Worm (Caenorhabditis elegans): ENCODE measurements around the gene sart-3.
A peak's percentile ranks its signal among the peaks of the same experiment; 100 is the strongest.

The sart-3 gene

ce11 chrIV:11332751-11333150, at the start of gene sart-3:
TSS of gene sart-3 (minus strand) at chrIV:11332969.
- TF ChIP-seq W03F9.2 (tag; optimal IDR thresholded peaks at IDR 0.05) = no peak
- TF ChIP-seq dao-5 (tag; optimal IDR thresholded peaks at IDR 0.05) = no peak
- no peak for TF ChIP-seq him-1 (tag; optimal IDR thresholded peaks at IDR 0.05)

- TF ChIP-seq dao-5 (tag; optimal IDR thresholded peaks at IDR 0.05) = no peak
- no peak for TF ChIP-seq him-1 (tag; optimal IDR thresholded peaks at IDR 0.05)
Measured at ce11 chrIV:11379254-11379653, 46.5 kb upstream of the sart-3 start, which contains the start of gene fbxb-76. TSS of gene fbxb-76 (minus strand) at chrIV:11379354.

- TF ChIP-seq him-1 (tag; optimal IDR thresholded peaks at IDR 0.05) = no peak
- TF ChIP-seq W03F9.2 (tag; optimal IDR thresholded peaks at IDR 0.05) = no peak
- no peak for TF ChIP-seq dao-5 (tag; optimal IDR thresholded peaks at IDR 0.05)
Measured at ce11 chrIV:11377439-11377838, 44.7 kb upstream of the sart-3 start.

ce11 chrIV:11375713-11376112, 42.9 kb upstream of the sart-3 start:
- no peak for TF ChIP-seq dao-5 (tag; optimal IDR thresholded peaks at IDR 0.05)
- TF ChIP-seq W03F9.2 (tag; optimal IDR thresholded peaks at IDR 0.05) = no peak
- TF ChIP-seq him-1 (tag; optimal IDR thresholded peaks at IDR 0.05) = no peak

ce11 chrIV:11372366-11372997, 39.7 kb upstream of the sart-3 start, which contains the start of gene cbd-1:
TSS of gene cbd-1 (plus strand) at chrIV:11372991.
- TF ChIP-seq him-1 (tag; optimal IDR thresholded peaks at IDR 0.05) (no peak), W03F9.2 (tag; optimal IDR thresholded peaks at IDR 0.05) (no peak), dao-5 (tag; optimal IDR thresholded peaks at IDR 0.05) (no peak)

ce11 chrIV:11371645-11372044, 38.9 kb upstream of the sart-3 start, which contains the start of gene sec-31:
TSS of gene sec-31 (minus strand) at chrIV:11371792.
- no peak for TF ChIP-seq him-1 (tag; optimal IDR thresholded peaks at IDR 0.05)
- no peak for TF ChIP-seq W03F9.2 (tag; optimal IDR thresholded peaks at IDR 0.05)
- no peak for TF ChIP-seq dao-5 (tag; optimal IDR thresholded peaks at IDR 0.05)

- TF ChIP-seq him-1 (tag; optimal IDR thresholded peaks at IDR 0.05) = no peak
- no peak for TF ChIP-seq W03F9.2 (tag; optimal IDR thresholded peaks at IDR 0.05)
- TF ChIP-seq dao-5 (tag; optimal IDR thresholded peaks at IDR 0.05) = no peak
Measured at ce11 chrIV:11363806-11364562, 31.2 kb upstream of the sart-3 start.

ce11 chrIV:11361409-11361808, 28.6 kb upstream of the sart-3 start, which contains the start of gene T01G1.4:
TSS of gene T01G1.4 (minus strand) at chrIV:11361509.
- no peak for TF ChIP-seq W03F9.2 (tag; optimal IDR thresholded peaks at IDR 0.05)
- no peak for TF ChIP-seq dao-5 (tag; optimal IDR thresholded peaks at IDR 0.05)
- TF ChIP-seq him-1 (tag; optimal IDR thresholded peaks at IDR 0.05) = no peak

- TF ChIP-seq dao-5 (tag; optimal IDR thresholded peaks at IDR 0.05) = no peak
- TF ChIP-seq W03F9.2 (tag; optimal IDR thresholded peaks at IDR 0.05) = no peak
- TF ChIP-seq him-1 (tag; optimal IDR thresholded peaks at IDR 0.05) = no peak
Measured at ce11 chrIV:11359769-11360168, 27.0 kb upstream of the sart-3 start, which contains the start of gene klp-12. TSS of gene klp-12 (minus strand) at chrIV:11359869.

- TF ChIP-seq W03F9.2 (tag; optimal IDR thresholded peaks at IDR 0.05) = no peak
- TF ChIP-seq him-1 (tag; optimal IDR thresholded peaks at IDR 0.05) = no peak
- no peak for TF ChIP-seq dao-5 (tag; optimal IDR thresholded peaks at IDR 0.05)
Measured at ce11 chrIV:11353946-11354458, 21.2 kb upstream of the sart-3 start, which contains the start of gene T01G1.2. TSS of gene T01G1.2 (plus strand) at chrIV:11354408.

- TF ChIP-seq W03F9.2 (tag; optimal IDR thresholded peaks at IDR 0.05) = no peak
- no peak for TF ChIP-seq him-1 (tag; optimal IDR thresholded peaks at IDR 0.05)
- TF ChIP-seq dao-5 (tag; optimal IDR thresholded peaks at IDR 0.05) = no peak
Measured at ce11 chrIV:11352768-11353167, 20.0 kb upstream of the sart-3 start.

- no peak for TF ChIP-seq him-1 (tag; optimal IDR thresholded peaks at IDR 0.05)
- no peak for TF ChIP-seq dao-5 (tag; optimal IDR thresholded peaks at IDR 0.05)
- no peak for TF ChIP-seq W03F9.2 (tag; optimal IDR thresholded peaks at IDR 0.05)
Measured at ce11 chrIV:11351563-11351962, 18.8 kb upstream of the sart-3 start.

ce11 chrIV:11350809-11351208, 18.0 kb upstream of the sart-3 start:
- no peak for TF ChIP-seq W03F9.2 (tag; optimal IDR thresholded peaks at IDR 0.05)
- TF ChIP-seq dao-5 (tag; optimal IDR thresholded peaks at IDR 0.05) = no peak
- no peak for TF ChIP-seq him-1 (tag; optimal IDR thresholded peaks at IDR 0.05)

- TF ChIP-seq him-1 (tag; optimal IDR thresholded peaks at IDR 0.05) (peak; percentile 46), W03F9.2 (tag; optimal IDR thresholded peaks at IDR 0.05) (no peak)
Measured at ce11 chrIV:11349747-11350146, 17.0 kb upstream of the sart-3 start.

Measured in whole organism, L4/young adult.